Fruit fly (Drosophila melanogaster): ENCODE measurements around the gene CG33270.

DNA sequence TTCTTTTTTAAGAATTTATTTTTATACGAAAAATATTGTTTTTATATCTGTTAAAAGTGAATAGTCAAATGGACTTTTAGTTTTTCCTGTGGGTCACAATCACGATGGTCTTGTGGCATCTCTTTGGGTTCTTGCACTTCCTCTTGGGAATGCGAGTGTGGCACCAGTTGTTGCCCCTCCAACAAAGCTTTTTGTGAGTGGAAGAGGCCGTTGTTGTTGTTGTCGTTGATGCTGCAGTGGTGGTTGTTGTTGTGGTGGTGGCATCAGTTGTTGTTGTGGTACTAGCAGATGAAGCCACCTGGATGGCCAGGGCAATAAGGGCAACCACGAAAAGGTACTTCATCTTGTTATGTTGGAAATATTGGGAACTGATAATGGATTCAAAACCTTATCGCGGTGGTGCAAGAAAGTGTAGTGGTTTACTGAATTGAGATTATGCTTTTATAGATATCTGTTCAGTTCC is at the start of gene CG33270:
- no peak for TF ChIP-seq CG8478 (optimal IDR thresholded peaks at IDR 0.05)
- TF ChIP-seq CTCF (optimal IDR thresholded peaks at IDR 0.05) = no peak
